Worm (Caenorhabditis elegans): ENCODE measurements around the gene flwr-1.

flwr-1 gene

DNA sequence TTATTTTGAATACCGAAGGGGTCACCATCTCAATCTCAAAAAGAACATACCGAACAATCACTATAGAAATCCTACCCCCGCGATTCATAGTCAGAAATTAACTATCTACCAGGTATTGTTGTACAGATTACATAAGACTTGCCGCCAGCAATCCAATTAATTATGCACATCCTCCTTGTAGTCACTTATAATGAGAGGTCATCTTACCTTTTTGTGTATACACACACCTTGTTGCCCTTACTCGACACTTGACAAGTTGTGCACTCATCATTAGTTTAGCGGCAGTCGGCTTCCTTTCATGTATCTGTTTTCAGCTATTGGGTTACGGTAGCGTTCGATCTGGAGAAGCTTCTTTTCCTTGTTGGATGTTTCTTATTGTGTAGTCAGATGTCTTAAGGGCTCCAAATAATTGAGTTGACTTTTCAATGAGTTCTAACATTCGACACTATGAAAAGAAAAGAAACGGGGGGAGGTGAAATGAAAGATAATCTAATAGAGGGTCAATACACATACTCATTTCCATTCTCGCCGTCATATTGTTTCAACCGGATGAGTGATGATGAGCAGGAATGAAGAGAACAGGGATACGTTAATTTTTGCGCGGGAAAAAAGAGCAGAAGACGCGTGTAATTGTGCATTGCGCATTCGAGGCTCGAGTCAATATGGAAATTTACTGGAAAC is 10.5 kb downstream of the flwr-1 start:
- TF ChIP-seq dao-5 (tag; optimal IDR thresholded peaks at IDR 0.05) = no peak
- no peak for TF ChIP-seq W03F9.2 (tag; optimal IDR thresholded peaks at IDR 0.05)
- TF ChIP-seq him-1 (tag; optimal IDR thresholded peaks at IDR 0.05) = no peak

DNA sequence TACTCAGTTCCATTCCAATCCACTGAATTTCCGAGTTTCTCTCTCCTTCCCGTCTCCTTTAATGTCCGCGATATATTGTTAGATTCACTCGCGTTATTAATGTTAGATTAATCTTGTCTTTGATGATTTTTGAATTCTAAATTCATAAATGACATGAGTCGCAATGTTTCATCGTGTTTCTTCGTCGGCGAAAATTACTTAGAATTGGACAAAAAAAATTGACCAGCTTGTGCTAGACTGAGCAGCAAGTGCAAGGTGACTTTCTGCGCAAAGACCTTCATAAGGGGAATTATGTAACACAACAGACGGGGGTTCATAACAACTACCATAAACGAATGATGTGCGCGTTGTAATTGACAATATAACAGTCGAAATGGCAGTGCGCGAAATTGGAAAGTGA is 11.7 kb downstream of the flwr-1 start:
- TF ChIP-seq dao-5 (tag; optimal IDR thresholded peaks at IDR 0.05) (no peak), him-1 (tag; optimal IDR thresholded peaks at IDR 0.05) (no peak), W03F9.2 (tag; optimal IDR thresholded peaks at IDR 0.05) (no peak)

DNA sequence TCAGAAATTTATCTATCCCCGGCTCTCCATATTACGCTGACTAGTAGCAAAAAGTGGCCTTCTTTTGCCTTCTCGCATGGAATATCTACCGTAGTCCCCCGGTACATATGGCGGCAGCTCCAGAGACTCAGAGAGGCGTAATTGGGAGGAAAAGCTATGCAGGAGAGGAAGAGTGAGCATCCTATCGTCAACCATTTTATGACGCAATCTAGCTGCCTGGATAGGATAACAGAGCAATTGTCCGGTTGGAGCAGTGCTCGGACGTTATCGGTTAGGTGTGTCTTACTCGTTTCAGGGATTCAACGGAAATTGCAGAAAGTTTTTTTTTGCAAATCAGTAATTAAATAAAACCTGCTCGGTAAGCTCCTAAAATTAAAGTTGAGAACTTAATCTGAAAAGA is 12.9 kb downstream of the flwr-1 start:
- TF ChIP-seq dao-5 (tag; optimal IDR thresholded peaks at IDR 0.05) = no peak
- no peak for TF ChIP-seq W03F9.2 (tag; optimal IDR thresholded peaks at IDR 0.05)
- TF ChIP-seq him-1 (tag; optimal IDR thresholded peaks at IDR 0.05) = no peak

- TF ChIP-seq him-1 (tag; optimal IDR thresholded peaks at IDR 0.05) = no peak
- no peak for TF ChIP-seq dao-5 (tag; optimal IDR thresholded peaks at IDR 0.05)
- TF ChIP-seq W03F9.2 (tag; optimal IDR thresholded peaks at IDR 0.05) = no peak
Measured at ce11 chrX:14954548-14954947, 15.5 kb downstream of the flwr-1 start, which contains the start of gene pag-3. TSS of gene pag-3 (minus strand) at chrX:14954648.

DNA sequence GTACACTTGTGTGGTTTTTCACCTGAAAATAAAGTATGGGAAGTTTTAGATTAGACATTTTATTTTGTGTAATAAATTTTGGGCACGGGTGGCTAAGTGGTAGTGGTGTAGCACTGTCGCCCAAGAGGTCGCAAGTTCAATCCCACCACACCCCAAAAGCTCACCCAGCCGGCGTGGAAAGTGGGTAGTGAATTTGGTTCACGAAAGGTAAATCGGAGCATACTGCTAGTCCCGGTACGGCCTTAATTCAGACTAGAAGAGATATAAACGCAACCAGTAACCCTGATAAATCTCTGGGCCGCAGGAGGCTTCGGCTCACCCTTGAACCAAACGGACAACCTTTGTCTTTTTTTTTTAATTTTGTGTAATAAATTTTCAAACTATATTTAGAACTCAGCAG is 18.3 kb downstream of the flwr-1 start:
- TF ChIP-seq W03F9.2 (tag; optimal IDR thresholded peaks at IDR 0.05) (no peak), dao-5 (tag; optimal IDR thresholded peaks at IDR 0.05) (no peak), him-1 (tag; optimal IDR thresholded peaks at IDR 0.05) (no peak)

- TF ChIP-seq him-1 (tag; optimal IDR thresholded peaks at IDR 0.05) = no peak
- no peak for TF ChIP-seq W03F9.2 (tag; optimal IDR thresholded peaks at IDR 0.05)
- no peak for TF ChIP-seq dao-5 (tag; optimal IDR thresholded peaks at IDR 0.05)
Measured at ce11 chrX:14947355-14947668, 22.8 kb downstream of the flwr-1 start.

DNA sequence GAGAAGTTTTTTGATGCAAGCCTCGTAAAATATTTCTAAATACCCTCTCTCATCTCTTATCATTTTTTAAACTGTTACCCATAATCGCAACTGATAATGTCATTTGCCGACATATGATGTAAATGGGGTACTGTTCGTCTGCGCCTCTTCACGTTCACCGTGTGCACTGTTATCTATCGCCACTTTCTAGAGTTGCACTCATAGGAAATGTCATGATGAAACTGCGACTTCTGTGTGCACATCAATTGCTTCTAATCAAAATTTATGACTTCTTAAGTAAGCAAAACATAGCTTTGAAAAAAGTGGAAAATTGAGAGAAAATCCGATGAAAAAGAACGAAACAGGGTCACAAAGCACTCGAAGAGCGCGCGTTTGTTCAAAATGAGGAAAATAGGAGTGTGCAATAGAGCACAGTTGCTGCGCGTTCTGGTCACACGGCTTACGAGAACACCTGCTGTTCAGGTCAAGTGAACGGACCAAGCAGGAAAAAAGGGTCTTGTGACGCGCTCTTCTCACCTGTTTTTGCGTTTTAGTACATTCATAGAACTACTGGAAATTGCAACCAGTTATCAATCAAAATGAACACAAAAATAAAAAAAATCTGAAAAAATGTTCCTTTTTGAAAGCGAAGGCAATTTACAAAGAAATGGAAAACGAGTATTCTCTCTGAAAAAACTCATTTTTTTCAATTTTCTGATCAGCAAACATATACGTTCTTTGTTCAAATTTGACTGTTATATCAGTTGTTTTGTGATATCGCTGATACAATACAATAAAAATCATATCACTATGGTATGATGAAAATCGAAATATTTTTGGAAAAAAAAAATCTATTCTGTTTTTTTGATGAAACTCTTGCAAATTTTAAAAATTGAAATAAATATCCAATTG is 23.4 kb downstream of the flwr-1 start:
- TF ChIP-seq W03F9.2 (tag; optimal IDR thresholded peaks at IDR 0.05) (no peak), him-1 (tag; optimal IDR thresholded peaks at IDR 0.05) (no peak), dao-5 (tag; optimal IDR thresholded peaks at IDR 0.05) (no peak)

DNA sequence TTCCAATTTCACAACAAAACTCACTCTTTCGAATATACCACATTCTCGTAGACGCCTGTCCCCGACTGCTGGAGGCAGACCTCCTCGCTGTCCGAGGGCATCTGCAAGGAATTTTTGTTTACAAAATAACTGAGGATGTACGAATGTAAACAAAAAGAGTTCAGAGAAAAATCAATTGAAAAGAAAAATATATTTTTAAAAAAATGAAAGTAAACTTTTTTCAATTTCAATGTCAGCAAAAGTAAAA is 23.9 kb downstream of the flwr-1 start, which contains the start of gene mrp-5:
TSS of gene mrp-5 (minus strand) at position 101 of the 247 bp plus-strand sequence.
- TF ChIP-seq W03F9.2 (tag; optimal IDR thresholded peaks at IDR 0.05) (no peak), him-1 (tag; optimal IDR thresholded peaks at IDR 0.05) (no peak), dao-5 (tag; optimal IDR thresholded peaks at IDR 0.05) (no peak)

ce11 chrX:14938188-14938587 is 31.9 kb downstream of the flwr-1 start:
- TF ChIP-seq W03F9.2 (tag; optimal IDR thresholded peaks at IDR 0.05) (no peak), dao-5 (tag; optimal IDR thresholded peaks at IDR 0.05) (no peak), him-1 (tag; optimal IDR thresholded peaks at IDR 0.05) (no peak)

DNA sequence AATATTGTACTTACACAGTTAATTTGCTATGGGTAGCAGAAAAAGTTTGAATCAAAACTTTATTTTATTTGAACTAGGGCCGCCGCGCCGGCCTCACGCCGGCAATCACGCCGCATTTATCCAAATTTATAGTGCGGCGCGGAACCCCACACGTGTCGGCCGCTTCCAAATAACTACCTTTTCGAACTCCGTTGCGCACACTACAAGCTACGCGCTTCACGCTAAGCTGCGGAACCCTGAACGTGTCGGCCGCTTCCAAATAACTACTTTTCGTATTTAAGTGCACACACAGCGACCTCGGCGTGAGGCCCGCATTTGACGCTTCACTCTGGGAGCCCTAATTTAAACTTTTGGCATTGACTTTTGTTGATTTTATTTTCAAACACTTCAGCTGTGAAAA is 38.6 kb downstream of the flwr-1 start:
- TF ChIP-seq him-1 (tag; optimal IDR thresholded peaks at IDR 0.05) (no peak), W03F9.2 (tag; optimal IDR thresholded peaks at IDR 0.05) (no peak), dao-5 (tag; optimal IDR thresholded peaks at IDR 0.05) (no peak)

DNA sequence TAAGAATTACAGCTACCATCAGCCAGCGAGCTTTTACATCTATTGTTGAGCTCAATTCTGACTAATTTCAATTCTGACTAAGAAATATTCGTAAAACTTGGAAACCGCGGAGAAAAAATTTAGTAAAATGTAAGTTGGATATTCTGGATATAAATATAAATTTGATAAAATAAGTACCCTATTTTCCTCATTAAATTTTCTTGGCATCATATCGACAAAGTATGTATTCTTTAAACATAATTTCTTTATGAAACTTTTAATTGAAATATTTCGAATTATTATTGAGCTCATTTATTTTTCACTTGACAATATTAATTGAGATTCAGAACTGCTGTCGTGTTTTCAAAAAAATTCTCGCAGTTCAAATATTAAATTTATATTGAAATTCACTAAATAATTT is 40.6 kb downstream of the flwr-1 start:
- TF ChIP-seq dao-5 (tag; optimal IDR thresholded peaks at IDR 0.05) = no peak
- TF ChIP-seq him-1 (tag; optimal IDR thresholded peaks at IDR 0.05) = no peak
- no peak for TF ChIP-seq W03F9.2 (tag; optimal IDR thresholded peaks at IDR 0.05)

- TF ChIP-seq him-1 (tag; optimal IDR thresholded peaks at IDR 0.05) (no peak), W03F9.2 (tag; optimal IDR thresholded peaks at IDR 0.05) (no peak), dao-5 (tag; optimal IDR thresholded peaks at IDR 0.05) (no peak)
Measured at ce11 chrX:14928854-14929253, 41.2 kb downstream of the flwr-1 start, which contains the start of gene ntr-2. TSS of gene ntr-2 (minus strand) at chrX:14928954.

DNA sequence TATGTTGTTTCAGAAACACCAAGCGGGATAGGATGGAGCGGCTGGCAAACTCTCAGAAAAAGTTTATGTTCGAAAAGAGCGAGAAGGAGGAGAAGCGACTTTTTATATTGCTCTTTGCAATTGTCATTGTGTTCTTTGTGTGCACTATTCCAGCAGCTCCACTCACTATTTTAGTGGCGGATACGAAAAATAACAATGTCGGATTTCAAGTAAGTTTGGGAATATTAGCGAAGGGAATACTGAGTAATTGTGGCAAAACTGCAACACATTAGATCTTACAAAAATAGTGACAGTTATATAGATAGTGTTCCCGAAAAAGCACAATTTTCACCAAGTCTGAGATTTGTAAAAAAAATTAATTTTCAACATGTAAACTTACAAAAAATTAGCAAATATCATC is 47.3 kb downstream of the flwr-1 start:
- TF ChIP-seq W03F9.2 (tag; optimal IDR thresholded peaks at IDR 0.05) (no peak), dao-5 (tag; optimal IDR thresholded peaks at IDR 0.05) (no peak), him-1 (tag; optimal IDR thresholded peaks at IDR 0.05) (no peak)

ce11 chrX:14920880-14921279 is 49.2 kb downstream of the flwr-1 start:
- no peak for TF ChIP-seq dao-5 (tag; optimal IDR thresholded peaks at IDR 0.05)
- no peak for TF ChIP-seq him-1 (tag; optimal IDR thresholded peaks at IDR 0.05)
- no peak for TF ChIP-seq W03F9.2 (tag; optimal IDR thresholded peaks at IDR 0.05)

All from whole organism, L4/young adult.